Worm (Caenorhabditis elegans) whole organism, young adult: ENCODE measurements around the gene flp-14.

ENCODE experiments used
- B0261.1 ChIP-seq: sonication (generic microtip); optimal IDR thresholded peaks from 2 replicates; lab custom pipeline; 2016; ENCODE audit warnings: mild to moderate bottlenecking, missing genetic modification characterization, moderate library complexity, missing compliant biosample characterization
- D2030.7 ChIP-seq: fragments of 200-800 bp; sonication (Bioruptor generic); IDR thresholded peaks from 2 replicates; pipeline ENCODE4 v1.3.6; 2022; ENCODE audit warnings: missing genetic modification reagents, missing genetic modification characterization, missing compliant biosample characterization
- F10E7.11 ChIP-seq: sonication (generic microtip); optimal IDR thresholded peaks from 2 replicates; lab custom pipeline; 2017; ENCODE audit warnings: mild to moderate bottlenecking, missing genetic modification characterization, moderate library complexity, missing compliant biosample characterization
- F22D6.2 ChIP-seq: sonication (generic microtip); optimal IDR thresholded peaks from 2 replicates; lab custom pipeline; 2016; ENCODE audit warnings: mild to moderate bottlenecking, missing genetic modification characterization, missing compliant biosample characterization
- F33H1.4 ChIP-seq: fragments of 200-800 bp; sonication (Bioruptor generic); IDR thresholded peaks from 2 replicates; pipeline ENCODE4 v1.3.6; 2022; ENCODE audit warnings: missing genetic modification reagents, missing genetic modification characterization, missing compliant biosample characterization
- F52B5.7 ChIP-seq: sonication (generic microtip); optimal IDR thresholded peaks from 2 replicates; lab custom pipeline; 2016; ENCODE audit warnings: mild to moderate bottlenecking, missing genetic modification characterization, missing compliant biosample characterization
- F57C9.4 ChIP-seq: sonication (generic microtip); optimal IDR thresholded peaks from 2 replicates; lab custom pipeline; 2017; ENCODE audit warnings: mild to moderate bottlenecking, missing genetic modification characterization, missing compliant biosample characterization
- K11D2.4 ChIP-seq: fragments of 200-800 bp; sonication (Bioruptor generic); IDR thresholded peaks from 2 replicates; pipeline ENCODE4 v1.3.6; 2022; ENCODE audit warnings: missing genetic modification reagents, missing genetic modification characterization, missing compliant biosample characterization
- Y67H2A.10 ChIP-seq: fragments of 200-800 bp; sonication (Bioruptor generic); conservative IDR thresholded peaks from 2 replicates; pipeline ENCODE4 v1.3.6; 2022; ENCODE audit warnings: missing genetic modification reagents, missing genetic modification characterization, missing compliant biosample characterization
- Y79H2A.3 ChIP-seq: fragments of 200-800 bp; sonication (Bioruptor generic); conservative IDR thresholded peaks from 2 replicates; pipeline ENCODE4 v1.3.6; 2022; ENCODE audit warnings: missing genetic modification reagents, missing genetic modification characterization, missing compliant biosample characterization
- akir-1 ChIP-seq: fragments of 200-800 bp; sonication (Bioruptor generic); optimal IDR thresholded peaks from 2 replicates; lab custom pipeline; 2018; ENCODE audit warnings: mild to moderate bottlenecking, missing genetic modification characterization, moderate library complexity, missing compliant biosample characterization
- ama-1 ChIP-seq, 3 experiments: fragments of 150-350 bp in 1 of 3; sonication (generic microtip) in 2 of 3; optimal IDR thresholded peaks; 2 replicates each; lab custom pipeline; 2014 to 2018; ENCODE audit warnings: missing biosample characterization in 2 of 3, missing genetic modification characterization in 2 of 3, missing genetic modification reagents in 2 of 3
- aptf-2 ChIP-seq: fragments of 200-800 bp; sonication (Bioruptor generic); conservative IDR thresholded peaks from 2 replicates; pipeline ENCODE4 v1.3.6; 2022; ENCODE audit warnings: missing genetic modification reagents, missing genetic modification characterization, missing compliant biosample characterization
- athp-1 ChIP-seq: sonication (generic microtip); optimal IDR thresholded peaks from 2 replicates; lab custom pipeline; 2017; ENCODE audit warnings: mild to moderate bottlenecking, missing genetic modification characterization, missing compliant biosample characterization
- attf-3 ChIP-seq: fragments of 200-800 bp; sonication (Bioruptor generic); conservative IDR thresholded peaks from 2 replicates; pipeline ENCODE4 v1.3.6; 2022; ENCODE audit warnings: missing genetic modification reagents, missing genetic modification characterization, missing compliant biosample characterization
- bed-1 ChIP-seq: fragments of 200-800 bp; sonication (Bioruptor generic); IDR thresholded peaks from 2 replicates; pipeline ENCODE4 v1.3.6; 2022; ENCODE audit warnings: missing genetic modification reagents, missing genetic modification characterization, missing compliant biosample characterization
- cebp-1 ChIP-seq, 2 experiments: fragments of 200-800 bp in 1 of 2; sonication (Bioruptor generic) in 1 of 2; sonication (generic microtip) in 1 of 2; IDR thresholded peaks in 1 of 2; optimal IDR thresholded peaks in 1 of 2; 2 replicates each; pipeline versions ENCODE4 v1.3.6 to Lab custom; 2017 to 2022; ENCODE audit warnings: missing compliant biosample characterization in 2 of 2, missing genetic modification characterization in 2 of 2, mild to moderate bottlenecking in 1 of 2, missing genetic modification reagents in 1 of 2, moderate library complexity in 1 of 2
- cebp-2 ChIP-seq: fragments of 200-800 bp; sonication (Bioruptor generic); IDR thresholded peaks from 2 replicates; pipeline ENCODE4 v1.3.6; 2022; ENCODE audit warnings: missing genetic modification characterization, missing compliant biosample characterization
- ceh-100 ChIP-seq: fragments of 200-800 bp; sonication (Bioruptor generic); IDR thresholded peaks from 2 replicates; pipeline ENCODE4 v1.3.6; 2022; ENCODE audit warnings: missing genetic modification reagents, missing genetic modification characterization, missing compliant biosample characterization
- ceh-58 ChIP-seq: fragments of 200-800 bp; sonication (Bioruptor generic); IDR thresholded peaks from 2 replicates; pipeline ENCODE4 v1.3.6; 2022; ENCODE audit warnings: missing genetic modification characterization, missing compliant biosample characterization
- chd-7 ChIP-seq: sonication (generic microtip); optimal IDR thresholded peaks from 2 replicates; lab custom pipeline; 2016; ENCODE audit warnings: mild to moderate bottlenecking, missing genetic modification characterization, moderate library complexity, missing compliant biosample characterization
- dox-1 ChIP-seq: fragments of 200-800 bp; sonication (Bioruptor generic); IDR thresholded peaks from 2 replicates; pipeline ENCODE4 v1.3.6; 2022; ENCODE audit warnings: missing genetic modification reagents, missing genetic modification characterization, missing compliant biosample characterization
- dpff-1 ChIP-seq: sonication (generic microtip); optimal IDR thresholded peaks from 2 replicates; lab custom pipeline; 2017; ENCODE audit warnings: mild to moderate bottlenecking, missing genetic modification characterization, missing compliant biosample characterization
- dpl-1 ChIP-seq: fragments of 150-350 bp; optimal IDR thresholded peaks from 2 replicates; lab custom pipeline; 2014; ENCODE audit warnings: missing biosample characterization, missing genetic modification reagents, missing genetic modification characterization
- egrh-3 ChIP-seq: fragments of 200-800 bp; sonication (Bioruptor generic); IDR thresholded peaks from 2 replicates; pipeline ENCODE4 v1.3.6; 2022; ENCODE audit warnings: missing genetic modification reagents, missing genetic modification characterization, missing compliant biosample characterization
- him-1 ChIP-seq: sonication (generic microtip); optimal IDR thresholded peaks from 2 replicates; lab custom pipeline; 2016; ENCODE audit warnings: missing genotype, missing genetic modification reagents, missing genetic modification characterization, missing compliant biosample characterization
- hmg-1.2 ChIP-seq: fragments of 200-800 bp; sonication (Bioruptor generic); IDR thresholded peaks from 2 replicates; pipeline ENCODE4 v1.3.6; 2022; ENCODE audit warnings: missing genetic modification reagents, missing genetic modification characterization, missing compliant biosample characterization
- hrde-1 ChIP-seq: sonication (generic microtip); optimal IDR thresholded peaks from 2 replicates; lab custom pipeline; 2016; ENCODE audit warnings: missing genetic modification characterization, mild to moderate bottlenecking, missing compliant biosample characterization, moderate library complexity, missing genotype, missing genetic modification reagents, borderline replicate concordance
- hsf-1 ChIP-seq: fragments of 200-800 bp; sonication (Bioruptor generic); IDR thresholded peaks from 2 replicates; pipeline ENCODE4 v1.3.6; 2022; ENCODE audit warnings: missing genetic modification reagents, missing genetic modification characterization, missing compliant biosample characterization
- let-607 ChIP-seq, 2 experiments: fragments of 200-800 bp in 1 of 2; sonication (Bioruptor generic) in 1 of 2; sonication (generic microtip) in 1 of 2; optimal IDR thresholded peaks; 2 replicates each; lab custom pipeline; 2016 to 2018; ENCODE audit warnings: mild to moderate bottlenecking in 2 of 2, missing compliant biosample characterization in 2 of 2, missing genetic modification characterization in 2 of 2, moderate library complexity in 2 of 2, missing genotype in 1 of 2
- lsl-1 ChIP-seq: fragments of 200-800 bp; sonication (Bioruptor generic); optimal IDR thresholded peaks from 2 replicates; lab custom pipeline; 2018; ENCODE audit warnings: mild to moderate bottlenecking, missing genetic modification characterization, moderate library complexity, missing compliant biosample characterization
- madf-6 ChIP-seq: fragments of 200-800 bp; sonication (Bioruptor generic); IDR thresholded peaks from 2 replicates; pipeline ENCODE4 v1.3.6; 2022; ENCODE audit warnings: missing genetic modification reagents, missing genetic modification characterization, missing compliant biosample characterization
- madf-8 ChIP-seq: fragments of 200-800 bp; sonication (Bioruptor generic); conservative IDR thresholded peaks from 2 replicates; pipeline ENCODE4 v1.3.6; 2022; ENCODE audit warnings: missing genetic modification reagents, missing genetic modification characterization, missing compliant biosample characterization
- mcd-1 ChIP-seq: fragments of 200-800 bp; sonication (Bioruptor generic); IDR thresholded peaks from 2 replicates; pipeline ENCODE4 v1.3.6; 2022; ENCODE audit warnings: missing genetic modification reagents, missing genetic modification characterization, missing compliant biosample characterization
- nhr-179 ChIP-seq: sonication (generic microtip); optimal IDR thresholded peaks from 2 replicates; lab custom pipeline; 2016; ENCODE audit warnings: mild to moderate bottlenecking, missing genetic modification characterization, missing compliant biosample characterization
- nhr-90 ChIP-seq: sonication (generic microtip); optimal IDR thresholded peaks from 2 replicates; lab custom pipeline; 2016; ENCODE audit warnings: missing genotype, mild to moderate bottlenecking, missing genetic modification characterization, missing compliant biosample characterization
- repo-1 ChIP-seq: sonication (generic microtip); optimal IDR thresholded peaks from 2 replicates; lab custom pipeline; 2017; ENCODE audit warnings: mild to moderate bottlenecking, missing genetic modification characterization, missing compliant biosample characterization
- rpc-1 ChIP-seq, 2 experiments: fragments of 150-350 bp in 1 of 2; sonication (generic microtip) in 1 of 2; optimal IDR thresholded peaks; 2 replicates each; lab custom pipeline; 2014 to 2018; ENCODE audit warnings: missing biosample characterization in 1 of 2, missing genetic modification characterization in 1 of 2, missing genetic modification reagents in 1 of 2, missing genotype in 1 of 2
- snpc-4 ChIP-seq, 5 experiments: fragments of 150-350 bp in 1 of 5; sonication (generic microtip) in 4 of 5; optimal IDR thresholded peaks; 2 replicates each; lab custom pipeline; 2014 to 2018; ENCODE audit warnings: missing genetic modification characterization in 5 of 5, missing biosample characterization in 3 of 5, antibody characterized with exemption in 2 of 5, mild to moderate bottlenecking in 2 of 5, missing compliant biosample characterization in 2 of 5, missing genotype in 2 of 5, moderate library complexity in 2 of 5, missing genetic modification reagents in 1 of 5
- unc-130 ChIP-seq: sonication (generic microtip); optimal IDR thresholded peaks from 2 replicates; lab custom pipeline; 2016; ENCODE audit warnings: missing genetic modification reagents, missing genetic modification characterization, missing compliant biosample characterization
- xnd-1 ChIP-seq: sonication (generic microtip); optimal IDR thresholded peaks from 2 replicates; lab custom pipeline; 2016; ENCODE audit warnings: missing genotype, missing genetic modification reagents, missing genetic modification characterization, missing compliant biosample characterization
- ztf-25 ChIP-seq: fragments of 200-800 bp; sonication (Bioruptor generic); IDR thresholded peaks from 2 replicates; pipeline ENCODE4 v1.3.6; 2022; ENCODE audit warnings: missing genetic modification reagents, missing genetic modification characterization, missing compliant biosample characterization

The flp-14 gene

DNA sequence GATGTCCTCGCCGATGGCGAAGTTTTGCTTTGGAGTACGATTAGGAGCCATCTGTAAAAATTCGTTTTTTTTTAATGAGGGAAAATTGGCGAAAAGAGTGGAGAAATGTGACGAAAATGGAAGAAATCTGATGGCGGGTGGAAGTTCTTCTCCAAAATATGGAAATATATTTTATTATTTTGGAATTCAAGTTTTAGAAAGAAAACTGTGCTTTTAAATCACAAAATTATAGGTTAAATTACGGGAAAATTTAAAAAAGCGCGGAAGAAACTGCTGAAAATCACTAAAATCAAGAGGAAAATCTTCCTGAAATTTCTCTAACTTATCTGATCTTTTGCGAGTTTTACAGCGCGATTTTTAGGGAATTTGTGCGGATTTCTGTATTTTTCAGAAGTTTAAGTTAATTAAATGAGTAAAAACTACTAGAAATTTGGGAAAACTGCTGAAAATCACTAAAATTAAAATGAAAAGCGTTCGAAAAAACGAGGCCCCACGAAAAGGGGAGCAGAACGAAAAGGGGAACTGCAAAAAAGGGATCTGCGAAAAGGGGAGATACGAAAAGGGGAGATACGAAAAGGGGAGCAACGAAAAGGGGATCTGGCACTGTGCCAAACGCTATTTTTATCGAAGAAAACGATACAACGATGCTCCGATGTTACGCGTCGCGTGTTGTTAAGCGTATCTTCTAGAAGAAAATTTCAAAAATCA, 32.6 kb upstream of the flp-14 start, which contains the start of the genes cec-7 and enu-3.5:
Gene cec-7 (minus strand): TSS at position 51 of the 708 bp plus-strand sequence.
Gene enu-3.5 (plus strand): TSS at position 670 of the 708 bp plus-strand sequence.
- TF ChIP-seq aptf-2 (GFP tag; lab: Robert Waterston, UW) (0 out of 2 replicates have a peak, but pooled peaks have one; percentile 6), hsf-1 (GFP tag; lab: Robert Waterston, UW) (0 out of 2 replicates have a peak, but pooled peaks have one; percentile 23), ceh-100 (GFP tag; lab: Robert Waterston, UW) (peak; percentile 81), dox-1 (GFP tag; lab: Robert Waterston, UW) (peak; percentile 41), ztf-25 (GFP tag; lab: Robert Waterston, UW) (0 out of 2 replicates have a peak, but pooled peaks have one; percentile 15), egrh-3 (GFP tag; lab: Robert Waterston, UW) (peak; percentile 63; the same call in 1 of the 2 replicates), him-1 (tag; lab: Kevin White, UChicago) (no peak), xnd-1 (no peak), F10E7.11 (tag; lab: Kevin White, UChicago) (no peak), madf-6 (GFP tag; lab: Robert Waterston, UW) (no peak)

DNA sequence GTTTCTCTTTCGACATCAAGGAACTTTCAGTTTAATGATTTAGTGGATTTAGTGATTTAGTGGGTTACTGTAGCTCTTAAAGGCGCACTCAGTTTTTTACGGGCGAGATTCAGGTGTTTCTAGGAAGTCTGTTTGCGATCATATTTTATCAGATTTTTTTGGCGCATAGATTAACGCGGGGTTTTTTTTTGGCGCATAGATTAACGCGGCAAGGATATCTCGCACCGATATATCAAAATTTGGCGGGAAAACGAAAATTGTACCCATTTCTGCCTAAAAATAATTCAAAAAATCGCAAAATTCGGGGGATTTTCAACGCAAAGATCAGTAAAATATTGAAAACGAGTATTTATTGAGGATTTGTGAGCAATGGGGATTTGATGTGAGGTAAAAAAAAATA, 29.6 kb upstream of the flp-14 start:
- no peak for TF ChIP-seq mcd-1 (GFP tag; lab: Robert Waterston, UW)
- TF ChIP-seq akir-1 (GFP tag; lab: Kevin White, UChicago) = no peak
- no peak for TF ChIP-seq nhr-90
- peak; percentile 53; the same call in 1 of the 2 replicates for TF ChIP-seq D2030.7 (GFP tag; lab: Robert Waterston, UW)
- no peak for TF ChIP-seq F57C9.4 (tag; lab: Kevin White, UChicago)
- no peak for TF ChIP-seq attf-3
- TF ChIP-seq hrde-1 = no peak
- no peak for TF ChIP-seq repo-1 (tag; lab: Kevin White, UChicago)
- TF ChIP-seq athp-1 (tag; lab: Kevin White, UChicago) = no peak
- TF ChIP-seq dpl-1 = peak; percentile 11
- no peak for TF ChIP-seq unc-130
- no peak for TF ChIP-seq chd-7 (tag; lab: Kevin White, UChicago)
- TF ChIP-seq Y67H2A.10 = no peak
- TF ChIP-seq nhr-179 (tag; lab: Kevin White, UChicago) = no peak
- peak; percentile 63 for TF ChIP-seq F33H1.4 (GFP tag; lab: Robert Waterston, UW)
- peak; percentile 78 for TF ChIP-seq madf-6 (GFP tag; lab: Robert Waterston, UW)
- no peak for TF ChIP-seq let-607 (tag; optimal IDR thresholded peaks at IDR 0.05; lab: Kevin White, UChicago)
- TF ChIP-seq B0261.1 = no peak
- 0 out of 2 replicates have a peak, but pooled peaks have one; percentile 17 for TF ChIP-seq aptf-2 (GFP tag; lab: Robert Waterston, UW)
- TF ChIP-seq snpc-4 (GFP tag; optimal IDR thresholded peaks at IDR 0.05; lab: Kevin White, UChicago) = no peak
- TF ChIP-seq snpc-4 (tag; optimal IDR thresholded peaks at IDR 0.05; lab: Kevin White, UChicago) = no peak
- TF ChIP-seq F22D6.2 (tag; lab: Kevin White, UChicago) = no peak
- TF ChIP-seq bed-1 = no peak
- peak; percentile 69 for TF ChIP-seq madf-8
- peak; percentile 7 for TF ChIP-seq lsl-1 (GFP tag; lab: Kevin White, UChicago)
- no peak for TF ChIP-seq ama-1 (optimal IDR thresholded peaks at IDR 0.05; lab: Kevin White, UChicago)
- peak in 1 of 2 experiments; percentile 8 for TF ChIP-seq ama-1 (GFP tag; optimal IDR thresholded peaks at IDR 0.05; lab: Kevin White, UChicago)
- no peak for TF ChIP-seq rpc-1 (optimal IDR thresholded peaks at IDR 0.05; lab: Kevin White, UChicago)
- no peak for TF ChIP-seq rpc-1 (tag; optimal IDR thresholded peaks at IDR 0.05; lab: Kevin White, UChicago)
- TF ChIP-seq dpff-1 (tag; lab: Kevin White, UChicago) = no peak
- 0 out of 2 replicates have a peak, but pooled peaks have one; percentile 13 for TF ChIP-seq hmg-1.2 (GFP tag; lab: Robert Waterston, UW)
- no peak for TF ChIP-seq Y79H2A.3 (GFP tag; lab: Robert Waterston, UW)
- no peak for TF ChIP-seq F52B5.7 (tag; lab: Kevin White, UChicago)
- no peak for TF ChIP-seq ceh-58 (GFP tag; lab: Robert Waterston, UW)
- peak; percentile 64 for TF ChIP-seq xnd-1
- 0 out of 2 replicates have a peak, but pooled peaks have one; percentile 42 for TF ChIP-seq hsf-1 (GFP tag; lab: Robert Waterston, UW)
- peak; percentile 37 for TF ChIP-seq him-1 (tag; lab: Kevin White, UChicago)
- no peak for TF ChIP-seq K11D2.4 (GFP tag; lab: Robert Waterston, UW)
- TF ChIP-seq cebp-1 (GFP tag; IDR thresholded peaks at IDR 0.05; lab: Robert Waterston, UW) = no peak
- no peak for TF ChIP-seq cebp-1 (tag; optimal IDR thresholded peaks at IDR 0.05; lab: Kevin White, UChicago)
- no peak for TF ChIP-seq cebp-2 (GFP tag; lab: Robert Waterston, UW)
